Fruit fly (Drosophila melanogaster) whole organism, embryonic: ENCODE measurements around the gene CG7914.

Source experiments
- CG10565 ChIP-seq: fragments of 200-800 bp; sonication (Bioruptor generic); optimal IDR thresholded peaks from 3 replicates; lab custom pipeline; 2016; ENCODE audit warnings: missing biosample characterization, mild to moderate bottlenecking, missing genetic modification characterization
- CG11504 ChIP-seq: fragments of 200-800 bp; sonication (Bioruptor generic); optimal IDR thresholded peaks from 3 replicates; lab custom pipeline; 2019; ENCODE audit warnings: missing biosample characterization, mild to moderate bottlenecking, missing genetic modification characterization, moderate library complexity
- CG12769 ChIP-seq: fragments of 200-800 bp; sonication (Bioruptor generic); optimal IDR thresholded peaks from 2 replicates; lab custom pipeline; 2019; ENCODE audit warnings: missing biosample characterization, mild to moderate bottlenecking, missing genetic modification characterization, moderate library complexity
- CG13296 ChIP-seq: fragments of 200-800 bp; sonication (Bioruptor generic); optimal IDR thresholded peaks from 3 replicates; lab custom pipeline; 2018; ENCODE audit warnings: missing biosample characterization, mild to moderate bottlenecking, missing genetic modification characterization
- CG13624 ChIP-seq: fragments of 200-800 bp; sonication (Bioruptor generic); optimal IDR thresholded peaks from 2 replicates; lab custom pipeline; 2016; ENCODE audit warnings: missing biosample characterization, missing genetic modification characterization
- CG14014 ChIP-seq: fragments of 200-800 bp; sonication (Bioruptor generic); IDR thresholded peaks from 2 replicates; pipeline ENCODE4 v1.3.6; 2022; ENCODE audit warnings: missing biosample characterization, missing genetic modification characterization
- CG14860 ChIP-seq: fragments of 200-800 bp; sonication (Bioruptor generic); IDR thresholded peaks from 3 replicates; pipeline ENCODE4 v1.3.6; 2022; ENCODE audit warnings: missing biosample characterization, missing genetic modification characterization; ENCODE audit not compliant: partially characterized antibody
- CG15073 ChIP-seq: fragments of 200-800 bp; sonication (Bioruptor generic); optimal IDR thresholded peaks from 2 replicates; lab custom pipeline; 2016; ENCODE audit warnings: missing biosample characterization, missing genetic modification characterization
- CG16813 ChIP-seq: fragments of 200-800 bp; sonication (Bioruptor generic); IDR thresholded peaks from 3 replicates; pipeline ENCODE4 v1.3.6; 2022; ENCODE audit warnings: missing biosample characterization, missing genetic modification characterization; ENCODE audit not compliant: partially characterized antibody
- CG16815 ChIP-seq: fragments of 200-800 bp; sonication (Bioruptor generic); optimal IDR thresholded peaks from 3 replicates; lab custom pipeline; 2017; ENCODE audit warnings: missing biosample characterization, mild to moderate bottlenecking, missing genetic modification characterization
- CG18011 ChIP-seq: fragments of 200-800 bp; sonication (Bioruptor generic); optimal IDR thresholded peaks from 2 replicates; lab custom pipeline; 2017; ENCODE audit warnings: missing biosample characterization, missing genetic modification characterization, mild to moderate bottlenecking, moderate library complexity, missing genotype
- CG32772 ChIP-seq: fragments of 200-800 bp; sonication (Bioruptor generic); IDR thresholded peaks from 2 replicates; pipeline ENCODE4 v1.3.6; 2022; ENCODE audit warnings: missing biosample characterization, missing genetic modification characterization
- CG42726 ChIP-seq: fragments of 200-800 bp; sonication (Bioruptor generic); IDR thresholded peaks from 2 replicates; pipeline ENCODE4 v1.3.6; 2022; ENCODE audit warnings: missing biosample characterization, missing genetic modification characterization; ENCODE audit not compliant: partially characterized antibody
- CG4404 ChIP-seq: fragments of 200-800 bp; sonication (Bioruptor generic); IDR thresholded peaks from 2 replicates; pipeline ENCODE4 v1.3.6; 2022; ENCODE audit warnings: missing biosample characterization, missing genetic modification characterization
- CG4820 ChIP-seq: fragments of 200-800 bp; sonication (Bioruptor generic); optimal IDR thresholded peaks from 3 replicates; lab custom pipeline; 2016; ENCODE audit warnings: missing biosample characterization, missing genetic modification characterization
- CG8359 ChIP-seq: fragments of 200-800 bp; sonication (Bioruptor generic); optimal IDR thresholded peaks from 2 replicates; lab custom pipeline; 2017; ENCODE audit warnings: missing biosample characterization, mild to moderate bottlenecking, missing genetic modification characterization, borderline replicate concordance
- CG9797 ChIP-seq: fragments of 200-800 bp; sonication (Bioruptor generic); optimal IDR thresholded peaks from 3 replicates; lab custom pipeline; 2018; ENCODE audit warnings: missing biosample characterization, mild to moderate bottlenecking, missing genetic modification characterization
- Dll ChIP-seq: fragments of 200-800 bp; sonication (Bioruptor generic); IDR thresholded peaks from 4 replicates; pipeline ENCODE4 v1.3.6; 2022; ENCODE audit warnings: missing biosample characterization, missing genetic modification characterization; ENCODE audit not compliant: partially characterized antibody
- E2f1 ChIP-seq: fragments of 200-800 bp; sonication (Bioruptor generic); IDR thresholded peaks from 2 replicates; pipeline ENCODE4 v1.3.6; 2022; ENCODE audit warnings: missing biosample characterization, missing genetic modification characterization
- Ets97D ChIP-seq: fragments of 200-800 bp; sonication (Bioruptor generic); optimal IDR thresholded peaks from 3 replicates; lab custom pipeline; 2016; ENCODE audit warnings: missing biosample characterization, missing genetic modification characterization
- Fer1 ChIP-seq: fragments of 200-800 bp; sonication (Bioruptor generic); optimal IDR thresholded peaks from 2 replicates; lab custom pipeline; 2017; ENCODE audit warnings: missing biosample characterization, mild to moderate bottlenecking, missing genetic modification characterization
- HLH4C ChIP-seq: fragments of 200-800 bp; sonication (Bioruptor generic); IDR thresholded peaks from 3 replicates; pipeline ENCODE4 v1.3.6; 2022; ENCODE audit warnings: missing biosample characterization, missing genetic modification characterization; ENCODE audit not compliant: partially characterized antibody
- MBD-R2 ChIP-seq: fragments of 200-800 bp; sonication (Bioruptor generic); IDR thresholded peaks from 2 replicates; pipeline ENCODE4 v1.3.6; 2022; ENCODE audit warnings: missing biosample characterization, missing genetic modification characterization
- Med ChIP-seq: fragments of 200-800 bp; sonication (Bioruptor generic); peaks from one replicate; lab custom pipeline; 2016; ENCODE audit warnings: missing biosample characterization, missing genetic modification characterization, mild to moderate bottlenecking, inconsistent platforms, moderate library complexity
- NK7.1 ChIP-seq: fragments of 200-800 bp; sonication (Bioruptor generic); optimal IDR thresholded peaks from 3 replicates; lab custom pipeline; 2016; ENCODE audit warnings: missing biosample characterization, missing genetic modification characterization
- Opbp ChIP-seq: fragments of 200-800 bp; sonication (Bioruptor generic); IDR thresholded peaks from 3 replicates; pipeline ENCODE4 v1.3.6; 2022; ENCODE audit warnings: missing biosample characterization, missing genetic modification characterization; ENCODE audit not compliant: partially characterized antibody
- Side ChIP-seq: fragments of 200-800 bp; sonication (Bioruptor generic); optimal IDR thresholded peaks from 2 replicates; lab custom pipeline; 2016; ENCODE audit warnings: missing biosample characterization, missing genetic modification characterization
- Sry-δ ChIP-seq: fragments of 200-800 bp; sonication (Bioruptor generic); optimal IDR thresholded peaks from 2 replicates; lab custom pipeline; 2016; ENCODE audit warnings: missing biosample characterization, missing genetic modification characterization
- al ChIP-seq: fragments of 200-800 bp; sonication (Bioruptor generic); IDR thresholded peaks from 2 replicates; pipeline ENCODE4 v1.3.6; 2022; ENCODE audit warnings: missing biosample characterization, missing genetic modification characterization
- aop ChIP-seq: fragments of 200-800 bp; sonication (Bioruptor generic); IDR thresholded peaks from 2 replicates; pipeline ENCODE4 v1.3.6; 2022; ENCODE audit warnings: missing biosample characterization, missing genetic modification characterization
- ap ChIP-seq: fragments of 200-800 bp; sonication (Bioruptor generic); IDR thresholded peaks from 2 replicates; pipeline ENCODE4 v1.3.6; 2022; ENCODE audit warnings: missing biosample characterization, missing genetic modification characterization
- bbx ChIP-seq: fragments of 200-800 bp; sonication (Bioruptor generic); IDR thresholded peaks from 2 replicates; pipeline ENCODE4 v1.3.6; 2022; ENCODE audit warnings: missing biosample characterization, missing genetic modification characterization; ENCODE audit not compliant: partially characterized antibody
- dimm ChIP-seq: fragments of 200-800 bp; sonication (Bioruptor generic); IDR thresholded peaks from 2 replicates; pipeline ENCODE4 v1.3.6; 2022; ENCODE audit warnings: missing biosample characterization, missing genetic modification characterization
- dmrt99B ChIP-seq: fragments of 200-800 bp; sonication (Bioruptor generic); optimal IDR thresholded peaks from 2 replicates; lab custom pipeline; 2018; ENCODE audit warnings: missing biosample characterization, mild to moderate bottlenecking, missing genetic modification characterization, moderate library complexity
- ftz-f1 ChIP-seq: fragments of 200-800 bp; sonication (Bioruptor generic); optimal IDR thresholded peaks from 2 replicates; lab custom pipeline; 2016; ENCODE audit warnings: missing biosample characterization, missing genetic modification characterization
- gfzf ChIP-seq: fragments of 200-800 bp; sonication (Bioruptor generic); optimal IDR thresholded peaks from 2 replicates; lab custom pipeline; 2016; ENCODE audit warnings: missing biosample characterization, mild to moderate bottlenecking, missing genetic modification characterization, moderate library complexity
- hbn ChIP-seq: fragments of 200-800 bp; sonication (Bioruptor generic); IDR thresholded peaks from 2 replicates; pipeline ENCODE4 v1.3.6; 2022; ENCODE audit warnings: missing biosample characterization, missing genetic modification characterization; ENCODE audit not compliant: partially characterized antibody
- hth ChIP-seq: fragments of >200 bp; optimal IDR thresholded peaks from 2 replicates; lab custom pipeline; 2017; ENCODE audit warnings: inconsistent platforms
- ind ChIP-seq: fragments of 200-800 bp; sonication (Bioruptor generic); optimal IDR thresholded peaks from 3 replicates; lab custom pipeline; 2016; ENCODE audit warnings: missing biosample characterization, missing genetic modification characterization
- knrl ChIP-seq: fragments of 200-800 bp; sonication (Bioruptor generic); IDR thresholded peaks from 3 replicates; pipeline ENCODE4 v1.3.6; 2022; ENCODE audit warnings: missing biosample characterization, missing genetic modification characterization; ENCODE audit not compliant: partially characterized antibody
- lilli ChIP-seq: fragments of 200-800 bp; sonication (Bioruptor generic); optimal IDR thresholded peaks from 3 replicates; lab custom pipeline; 2016; ENCODE audit warnings: missing biosample characterization, missing genetic modification characterization
- oc ChIP-seq: fragments of 200-800 bp; sonication (Bioruptor generic); optimal IDR thresholded peaks from 2 replicates; lab custom pipeline; 2018; ENCODE audit warnings: missing biosample characterization, mild to moderate bottlenecking, missing genetic modification characterization, moderate library complexity
- psq ChIP-seq: fragments of 200-800 bp; sonication (Bioruptor generic); optimal IDR thresholded peaks from 2 replicates; lab custom pipeline; 2017; ENCODE audit warnings: missing biosample characterization, missing genetic modification characterization
- pzg ChIP-seq: fragments of 200-800 bp; sonication (Bioruptor generic); optimal IDR thresholded peaks from 3 replicates; lab custom pipeline; 2018; ENCODE audit warnings: missing biosample characterization, mild to moderate bottlenecking, missing genetic modification characterization, moderate library complexity
- ro ChIP-seq: fragments of 200-800 bp; sonication (Bioruptor generic); IDR thresholded peaks from 2 replicates; pipeline ENCODE4 v1.3.6; 2022; ENCODE audit warnings: missing biosample characterization, missing genetic modification characterization
- stwl ChIP-seq: fragments of 200-800 bp; sonication (Bioruptor generic); optimal IDR thresholded peaks from 3 replicates; lab custom pipeline; 2018; ENCODE audit warnings: missing biosample characterization, mild to moderate bottlenecking, missing genetic modification characterization, moderate library complexity
- tna ChIP-seq: fragments of 200-800 bp; sonication (Bioruptor generic); IDR thresholded peaks from 2 replicates; pipeline ENCODE4 v1.3.6; 2022; ENCODE audit warnings: missing biosample characterization, missing genetic modification characterization; ENCODE audit not compliant: partially characterized antibody
- twi ChIP-seq: fragments of 200-800 bp; optimal IDR thresholded peaks from 2 replicates; lab custom pipeline; 2019; ENCODE audit warnings: missing biosample characterization, mild to moderate bottlenecking, missing genetic modification characterization, moderate library complexity
- usp ChIP-seq: fragments of >200 bp; optimal IDR thresholded peaks from 2 replicates; lab custom pipeline; 2017; ENCODE audit warnings: missing biosample characterization, missing genetic modification characterization
- vnd ChIP-seq: fragments of 200-800 bp; sonication (Bioruptor generic); IDR thresholded peaks from 3 replicates; pipeline ENCODE4 v1.3.6; 2022; ENCODE audit warnings: missing biosample characterization, missing genetic modification characterization; ENCODE audit not compliant: partially characterized antibody

CG7914 gene

DNA sequence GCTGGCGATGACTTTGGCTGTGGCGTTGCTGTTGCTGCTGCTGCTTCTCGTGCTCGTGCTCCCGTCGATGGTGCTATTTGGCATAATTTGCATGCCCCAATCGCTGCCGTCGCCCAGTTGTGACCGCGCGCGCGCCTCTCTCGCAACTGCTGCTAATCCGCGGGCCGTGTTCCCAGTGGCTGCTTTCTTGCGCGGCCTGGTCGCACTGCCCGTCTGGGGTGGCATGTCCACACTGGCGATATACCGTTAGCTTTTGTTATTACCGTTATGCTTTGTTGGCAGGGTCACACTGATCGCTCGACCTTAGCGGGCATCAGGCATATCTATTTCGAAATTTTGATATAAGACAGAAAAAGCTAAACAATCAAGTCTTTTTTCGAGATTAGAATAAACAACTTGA, 8.4 kb upstream of the CG7914 start, which contains the start of gene CG7990 (continued):
- no peak for TF ChIP-seq dmrt99B (tag; lab: Kevin White, UChicago)
- peak; percentile 73 for TF ChIP-seq Med (GFP tag; lab: Kevin White, UChicago)
- peak; percentile 6 for TF ChIP-seq oc (tag; lab: Kevin White, UChicago)
- no peak for TF ChIP-seq Side
- no peak for TF ChIP-seq al (GFP tag; lab: Robert Waterston, UW)
- TF ChIP-seq twi (tag; lab: Kevin White, UChicago), result no peak
- peak; percentile 22; the same call in 1 of the 3 replicates for TF ChIP-seq knrl
- peak; percentile 48; the same call in 1 of the 2 replicates for TF ChIP-seq hbn
- TF ChIP-seq Dll (GFP tag; lab: Robert Waterston, UW), result peak; percentile 40; the same call in 1 of the 4 replicates
- TF ChIP-seq usp, result no peak
- TF ChIP-seq NK7.1 (GFP tag; lab: Kevin White, UChicago), result no peak
- TF ChIP-seq Opbp (GFP tag; lab: Robert Waterston, UW), result peak; percentile 48; the same call in 1 of the 3 replicates
- no peak for TF ChIP-seq Fer1 (GFP tag; lab: Kevin White, UChicago)
- no peak for TF ChIP-seq CG13624 (GFP tag; lab: Kevin White, UChicago)
- TF ChIP-seq CG32772 (GFP tag; lab: Robert Waterston, UW), result no peak
- TF ChIP-seq ap (GFP tag; lab: Robert Waterston, UW), result no peak
- no peak for TF ChIP-seq hth (lab: Kevin White, UChicago)
- TF ChIP-seq tna, result 0 out of 2 replicates have a peak, but pooled peaks have one; percentile 15
- no peak for TF ChIP-seq CG14014 (GFP tag; lab: Robert Waterston, UW)
- peak; percentile 23 for TF ChIP-seq Sry-δ (GFP tag; lab: Kevin White, UChicago)
- no peak for TF ChIP-seq HLH4C (GFP tag; lab: Robert Waterston, UW)
- no peak for TF ChIP-seq CG16815 (GFP tag; lab: Kevin White, UChicago)
- TF ChIP-seq CG13296 (GFP tag; lab: Kevin White, UChicago), result no peak
- TF ChIP-seq stwl (tag; lab: Kevin White, UChicago), result peak; percentile 95
- no peak for TF ChIP-seq CG15073 (GFP tag; lab: Kevin White, UChicago)
- no peak for TF ChIP-seq CG11504 (tag; lab: Kevin White, UChicago)
- TF ChIP-seq psq (GFP tag; lab: Kevin White, UChicago), result no peak
- 0 out of 3 replicates have a peak, but pooled peaks have one; percentile 34 for TF ChIP-seq vnd
- peak; percentile 35 for TF ChIP-seq ftz-f1 (GFP tag; lab: Kevin White, UChicago)
- TF ChIP-seq CG18011, result peak; percentile 71
- no peak for TF ChIP-seq CG42726 (GFP tag; lab: Robert Waterston, UW)
- TF ChIP-seq bbx (GFP tag; lab: Robert Waterston, UW), result peak; percentile 67
- TF ChIP-seq aop (GFP tag; lab: Robert Waterston, UW), result no peak
- TF ChIP-seq CG10565 (GFP tag; lab: Kevin White, UChicago), result no peak
- TF ChIP-seq CG9797, result peak; percentile 66
- TF ChIP-seq gfzf, result peak; percentile 75
- TF ChIP-seq MBD-R2 (GFP tag; lab: Robert Waterston, UW), result peak; percentile 38
- no peak for TF ChIP-seq CG4820 (GFP tag; lab: Kevin White, UChicago)
- TF ChIP-seq CG4404, result no peak
- TF ChIP-seq CG16813 (GFP tag; lab: Robert Waterston, UW), result 0 out of 3 replicates have a peak, but pooled peaks have one; percentile 29
- TF ChIP-seq pzg (GFP tag; lab: Kevin White, UChicago), result peak; percentile 73
- no peak for TF ChIP-seq CG8359
- TF ChIP-seq lilli (GFP tag; lab: Kevin White, UChicago), result no peak
- TF ChIP-seq ind (GFP tag; lab: Kevin White, UChicago), result no peak
- TF ChIP-seq ro (GFP tag; lab: Robert Waterston, UW), result no peak
- 0 out of 3 replicates have a peak, but pooled peaks have one; percentile 14 for TF ChIP-seq CG14860 (GFP tag; lab: Robert Waterston, UW)
- no peak for TF ChIP-seq E2f1
- no peak for TF ChIP-seq dimm (GFP tag; lab: Robert Waterston, UW)
- TF ChIP-seq Ets97D (GFP tag; lab: Kevin White, UChicago), result peak; percentile 32
- TF ChIP-seq CG12769 (tag; lab: Kevin White, UChicago), result no peak
